Fruit fly (Drosophila melanogaster) whole organism, adult: ENCODE measurements around the gene CG42762.
A peak's percentile ranks its signal among the peaks of the same experiment; 100 is the strongest.

Source experiments
- CG11617 ChIP-seq: fragments of 200-800 bp; sonication (Bioruptor generic); optimal IDR thresholded peaks from 2 replicates; lab custom pipeline; 2017; ENCODE audit warnings: mild to moderate bottlenecking, missing biosample characterization, missing genetic modification reagents, missing genetic modification characterization
- CG12768 ChIP-seq: fragments of 200-800 bp; sonication (Bioruptor generic); optimal IDR thresholded peaks from 2 replicates; lab custom pipeline; 2017; ENCODE audit warnings: missing biosample characterization, missing genetic modification characterization, mild to moderate bottlenecking, moderate library complexity, missing genetic modification reagents
- CG14711 ChIP-seq: fragments of 200-800 bp; sonication (Bioruptor generic); optimal IDR thresholded peaks from 2 replicates; lab custom pipeline; 2018; ENCODE audit warnings: missing biosample characterization, mild to moderate bottlenecking, missing genetic modification characterization, moderate library complexity
- CG1620 ChIP-seq: fragments of 200-800 bp; sonication (Bioruptor generic); optimal IDR thresholded peaks from 2 replicates; lab custom pipeline; 2016; ENCODE audit warnings: missing biosample characterization, missing genetic modification characterization
- CG33017 ChIP-seq: fragments of 200-800 bp; sonication (Bioruptor generic); optimal IDR thresholded peaks from 2 replicates; lab custom pipeline; 2018; ENCODE audit warnings: missing biosample characterization, mild to moderate bottlenecking, missing genetic modification characterization, moderate library complexity
- CG5204 ChIP-seq: fragments of 200-800 bp; sonication (Bioruptor generic); optimal IDR thresholded peaks from 2 replicates; lab custom pipeline; 2016; ENCODE audit warnings: missing biosample characterization, missing genetic modification characterization
- CG7045 ChIP-seq: fragments of 200-800 bp; sonication (Bioruptor generic); optimal IDR thresholded peaks from 2 replicates; lab custom pipeline; 2017; ENCODE audit warnings: missing biosample characterization, mild to moderate bottlenecking, missing genetic modification characterization
- CG7101 ChIP-seq: fragments of 200-800 bp; sonication (Bioruptor generic); optimal IDR thresholded peaks from 2 replicates; lab custom pipeline; 2018; ENCODE audit warnings: missing biosample characterization, mild to moderate bottlenecking, missing genetic modification characterization, moderate library complexity
- Clk ChIP-seq: fragments of 200-800 bp; sonication (Bioruptor generic); optimal IDR thresholded peaks from 2 replicates; lab custom pipeline; 2017; ENCODE audit warnings: missing biosample characterization, missing genetic modification characterization
- Crg-1 ChIP-seq: fragments of 200-800 bp; sonication (Bioruptor generic); optimal IDR thresholded peaks from 2 replicates; lab custom pipeline; 2016; ENCODE audit warnings: missing biosample characterization, missing genetic modification characterization
- Hr96 ChIP-seq: fragments of 200-800 bp; sonication (Bioruptor generic); optimal IDR thresholded peaks from 2 replicates; lab custom pipeline; 2016; ENCODE audit warnings: missing biosample characterization, missing genetic modification characterization
- Mnt ChIP-seq: fragments of 200-800 bp; sonication (Bioruptor generic); optimal IDR thresholded peaks from 2 replicates; lab custom pipeline; 2016; ENCODE audit warnings: missing biosample characterization, mild to moderate bottlenecking, missing genetic modification characterization
- bab1 ChIP-seq: fragments of 200-800 bp; sonication (Bioruptor generic); optimal IDR thresholded peaks from 3 replicates; lab custom pipeline; 2019; ENCODE audit warnings: missing biosample characterization, mild to moderate bottlenecking, missing genetic modification characterization, moderate library complexity
- cic ChIP-seq: fragments of 200-800 bp; sonication (Bioruptor generic); optimal IDR thresholded peaks from 2 replicates; lab custom pipeline; 2017; ENCODE audit warnings: missing biosample characterization, mild to moderate bottlenecking, missing genetic modification characterization, moderate library complexity
- cnc ChIP-seq, 2 experiments: fragments of >200 bp; optimal IDR thresholded peaks; 2 replicates each; lab custom pipeline; 2017
- kay ChIP-seq: fragments of 200-800 bp; sonication (Bioruptor generic); peaks from one replicate; lab custom pipeline; 2016; ENCODE audit warnings: missing biosample characterization, missing genetic modification characterization, borderline replicate concordance
- ovo ChIP-seq: fragments of 200-800 bp; sonication (Bioruptor generic); optimal IDR thresholded peaks from 2 replicates; lab custom pipeline; 2016; ENCODE audit warnings: missing biosample characterization, missing genetic modification characterization
- pad ChIP-seq: fragments of 200-800 bp; sonication (Bioruptor generic); optimal IDR thresholded peaks from 3 replicates; lab custom pipeline; 2017; ENCODE audit warnings: missing biosample characterization, missing genetic modification characterization, mild to moderate bottlenecking, moderate library complexity, missing genetic modification reagents
- tj ChIP-seq: fragments of 200-800 bp; sonication (Bioruptor generic); optimal IDR thresholded peaks from 3 replicates; lab custom pipeline; 2017; ENCODE audit warnings: missing biosample characterization, mild to moderate bottlenecking, missing genetic modification characterization, moderate library complexity
- toe ChIP-seq: fragments of 200-800 bp; sonication (Bioruptor generic); optimal IDR thresholded peaks from 2 replicates; lab custom pipeline; 2016; ENCODE audit warnings: missing biosample characterization, missing genetic modification characterization

CG42762 gene

DNA sequence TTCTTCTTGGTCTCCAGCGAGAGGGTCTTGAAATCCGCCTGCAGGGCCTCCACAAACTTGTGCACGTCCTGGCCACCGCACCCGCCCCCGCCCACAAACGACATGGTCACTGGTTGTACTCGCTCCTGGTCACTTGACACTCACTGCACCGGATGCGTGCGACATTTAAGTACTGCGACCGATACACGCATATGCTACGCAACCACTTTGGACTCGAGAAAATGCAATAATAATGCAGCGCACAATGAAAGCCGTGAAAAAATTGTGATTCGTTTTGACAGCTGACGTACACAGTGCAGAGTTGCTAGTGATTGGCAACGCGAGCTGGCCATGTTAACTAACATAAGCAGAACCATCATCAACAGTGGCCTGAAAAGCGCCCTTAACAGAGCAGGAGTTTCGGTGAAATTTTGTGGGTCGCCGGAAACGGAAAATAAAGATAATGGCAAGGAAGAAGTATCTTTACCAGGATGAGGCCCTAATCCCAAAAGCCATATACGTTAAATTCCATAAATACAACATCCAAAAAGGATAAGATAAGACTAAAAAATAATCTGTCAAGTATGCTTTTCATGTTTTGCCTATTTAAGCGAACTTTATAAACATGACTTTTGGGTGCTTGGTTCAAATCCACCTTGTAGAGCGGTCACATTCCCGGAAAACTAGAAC, 20.0 kb downstream of the CG42762 start, which contains the start of the genes mon2 and CG8673:
TSS of gene mon2 (minus strand) at position 300 of the 669 bp plus-strand sequence.
TSS of gene CG8673 (plus strand) at position 619 of the 669 bp plus-strand sequence.
- TF ChIP-seq tj (peak; percentile 0), CG1620 (GFP tag; lab: Kevin White, UChicago) (no peak), bab1 (GFP tag; lab: Kevin White, UChicago) (peak; percentile 45), CG33017 (no peak), Mnt (GFP tag; lab: Kevin White, UChicago) (peak; percentile 3), cnc (optimal IDR thresholded peaks at IDR 0.05; lab: Kevin White, UChicago) (no peak)

DNA sequence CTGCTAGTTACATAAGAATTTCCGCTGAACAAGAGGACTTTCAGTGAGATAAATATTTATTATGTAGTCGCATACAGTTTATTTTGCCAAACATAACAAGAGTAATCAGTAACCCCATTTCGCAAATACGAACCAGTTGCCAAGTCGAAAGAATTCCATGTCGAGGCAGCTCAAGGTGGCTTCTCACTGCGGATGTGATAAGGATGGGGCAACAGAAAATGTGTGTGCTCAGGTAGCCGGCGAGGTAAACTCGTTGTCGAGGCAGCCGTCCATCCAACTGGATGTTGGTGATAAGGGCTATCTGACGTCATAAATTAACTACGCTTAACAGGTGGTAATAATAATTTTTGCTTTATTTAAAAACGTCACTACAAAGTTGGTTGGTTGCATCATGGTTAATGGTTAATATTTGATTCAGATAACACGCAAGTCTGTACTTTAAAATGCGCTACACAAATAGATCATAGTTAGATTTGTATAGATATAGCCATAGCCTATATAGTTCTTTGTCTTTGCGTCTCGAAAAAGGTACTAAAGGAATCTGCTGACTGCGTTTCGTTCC, 27.1 kb downstream of the CG42762 start:
- no peak for TF ChIP-seq Mnt (GFP tag; lab: Kevin White, UChicago)
- peak; percentile 32 for TF ChIP-seq cic (GFP tag; lab: Kevin White, UChicago)

DNA sequence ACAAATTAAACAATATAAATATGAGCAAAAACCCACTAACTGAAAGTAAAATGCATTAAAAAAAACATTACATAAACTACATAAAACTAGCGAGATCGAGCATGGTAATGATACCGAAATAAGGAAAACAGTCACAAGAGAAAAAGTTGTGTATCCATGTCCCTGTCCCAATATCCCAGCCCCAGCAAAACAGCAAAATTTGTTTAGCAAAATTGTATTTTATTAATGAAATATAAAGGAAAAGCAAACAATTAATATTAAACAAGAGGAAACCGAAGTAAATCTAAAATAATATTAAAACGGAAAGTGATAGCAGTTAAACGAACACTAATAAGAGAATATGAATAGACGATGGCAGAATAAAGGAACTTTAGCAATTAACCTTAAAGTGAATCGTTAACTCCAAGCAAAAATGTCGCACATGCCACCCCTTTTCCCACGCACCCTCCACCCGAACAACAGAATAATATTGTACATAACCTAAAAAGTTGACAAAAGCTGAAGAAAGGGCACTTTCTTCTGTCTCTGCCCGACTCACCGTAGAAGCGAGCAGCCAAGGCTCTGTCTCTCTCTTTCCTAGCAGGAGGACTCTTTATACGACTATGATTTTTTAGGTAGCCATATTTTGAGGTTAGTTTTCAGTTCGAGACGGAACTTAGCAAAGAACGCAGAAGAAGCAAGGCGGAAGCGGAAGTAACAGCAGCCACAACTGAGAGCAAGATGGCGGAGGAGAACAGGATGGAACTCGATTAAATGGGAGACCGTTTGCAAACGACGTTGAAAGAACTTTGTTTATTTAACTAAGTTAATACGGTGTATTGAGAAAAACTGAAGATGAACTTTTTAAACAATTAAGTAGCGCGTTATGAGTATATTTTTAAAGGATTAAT, 33.1 kb downstream of the CG42762 start:
- TF ChIP-seq kay (GFP tag; lab: Kevin White, UChicago) (peak; percentile 80), Hr96 (no peak)

DNA sequence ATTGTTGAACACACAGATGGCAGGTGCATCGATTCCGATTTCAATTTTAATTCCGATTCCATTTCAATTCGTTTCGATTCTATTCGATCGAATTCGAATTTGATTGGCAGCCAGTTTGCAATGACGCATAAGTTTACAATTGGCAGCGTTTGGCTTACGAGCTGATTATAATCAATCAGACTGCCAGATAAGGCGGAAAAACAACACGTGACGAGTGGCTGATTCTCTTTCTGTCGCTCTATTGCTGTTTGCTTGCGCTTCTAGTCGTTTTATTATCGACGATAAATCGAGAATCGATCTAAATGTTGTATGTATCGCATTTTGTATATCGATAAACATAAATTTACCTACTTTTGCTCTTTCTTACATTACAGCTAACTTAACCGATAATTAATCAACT, 39.1 kb downstream of the CG42762 start:
- TF ChIP-seq cic (GFP tag; lab: Kevin White, UChicago) (peak; percentile 44), pad (no peak), CG12768 (GFP tag; lab: Kevin White, UChicago) (no peak), kay (GFP tag; lab: Kevin White, UChicago) (peak; percentile 85), Mnt (GFP tag; lab: Kevin White, UChicago) (peak; percentile 20)

DNA sequence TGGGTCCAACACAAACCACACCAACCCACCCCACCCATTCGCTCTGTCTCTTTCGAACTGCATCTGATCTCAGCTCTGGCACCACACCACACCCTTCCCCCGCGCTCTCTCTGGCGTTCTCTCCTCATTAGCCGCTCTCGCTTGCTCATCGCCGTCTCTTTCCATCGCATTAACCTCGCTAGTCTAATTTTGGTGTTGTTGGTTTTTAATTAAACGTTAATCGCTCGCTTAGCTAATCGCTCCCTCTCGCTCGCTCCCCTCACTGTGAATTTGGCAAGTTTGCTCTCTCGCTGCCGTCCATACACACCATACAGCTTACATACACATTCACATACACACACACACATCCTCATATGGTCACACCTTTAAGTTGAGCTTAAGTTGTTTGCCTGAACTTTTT, 39.8 kb downstream of the CG42762 start:
- no peak for TF ChIP-seq Clk
- TF ChIP-seq CG12768 (GFP tag; lab: Kevin White, UChicago), result peak; percentile 41
- TF ChIP-seq Mnt (GFP tag; lab: Kevin White, UChicago), result no peak
- no peak for TF ChIP-seq bab1 (GFP tag; lab: Kevin White, UChicago)
- TF ChIP-seq cnc (optimal IDR thresholded peaks at IDR 0.05; lab: Kevin White, UChicago), result no peak
- no peak for TF ChIP-seq tj
- no peak for TF ChIP-seq CG5204 (GFP tag; lab: Kevin White, UChicago)
- no peak for TF ChIP-seq toe
- TF ChIP-seq CG1620 (GFP tag; lab: Kevin White, UChicago), result no peak
- no peak for TF ChIP-seq CG7045
- no peak for TF ChIP-seq CG7101 (tag; lab: Kevin White, UChicago)
- TF ChIP-seq Hr96, result no peak
- no peak for TF ChIP-seq CG33017
- no peak for TF ChIP-seq CG14711
- TF ChIP-seq cic (GFP tag; lab: Kevin White, UChicago), result peak; percentile 36
- peak; percentile 8 for TF ChIP-seq pad
- TF ChIP-seq kay (GFP tag; lab: Kevin White, UChicago), result no peak
- no peak for TF ChIP-seq ovo
- no peak for TF ChIP-seq CG11617 (GFP tag; lab: Kevin White, UChicago)
- TF ChIP-seq Crg-1, result peak; percentile 15

DNA sequence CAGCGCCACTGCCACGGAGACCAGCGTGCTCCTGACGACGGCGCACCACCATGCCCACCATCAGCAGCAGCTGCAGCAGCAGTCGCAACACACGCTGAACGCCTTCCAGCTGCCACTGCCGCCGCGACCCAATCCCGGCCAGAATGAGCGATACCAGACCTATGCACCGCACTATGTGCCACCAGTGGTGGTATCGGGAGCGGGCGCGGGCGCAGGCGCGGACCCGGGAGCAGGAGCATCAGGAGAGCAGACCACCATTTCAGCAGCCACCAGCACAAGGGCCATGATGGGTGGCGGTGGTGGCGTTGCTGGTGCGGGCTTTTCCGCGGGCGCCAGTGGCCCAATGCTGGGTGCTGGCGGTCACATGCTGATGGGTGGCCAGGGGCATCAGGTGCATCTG, 40.8 kb downstream of the CG42762 start:
- TF ChIP-seq pad, result no peak
- TF ChIP-seq Mnt (GFP tag; lab: Kevin White, UChicago), result no peak
- no peak for TF ChIP-seq Clk
- no peak for TF ChIP-seq CG14711
- TF ChIP-seq CG12768 (GFP tag; lab: Kevin White, UChicago), result no peak
- no peak for TF ChIP-seq Hr96
- no peak for TF ChIP-seq CG1620 (GFP tag; lab: Kevin White, UChicago)
- no peak for TF ChIP-seq CG5204 (GFP tag; lab: Kevin White, UChicago)
- no peak for TF ChIP-seq ovo
- TF ChIP-seq tj, result no peak
